Fruit fly (Drosophila melanogaster) whole organism, embryonic: Measurements from ENCODE around the gene CG16753.

Experiments used
- Awh ChIP-seq: fragments of 200-800 bp; sonication (Bioruptor generic); IDR thresholded peaks from 2 replicates; pipeline ENCODE4, ENCODE4 v1.3.6; 2022; ENCODE audit warnings: missing biosample characterization, missing genetic modification characterization
- CG10274 ChIP-seq: fragments of 200-800 bp; sonication (Bioruptor generic); optimal IDR thresholded peaks from 3 replicates; lab custom pipeline; 2017; ENCODE audit warnings: missing biosample characterization, mild to moderate bottlenecking, missing genetic modification characterization
- CG10321 ChIP-seq: fragments of 200-800 bp; sonication (Bioruptor generic); IDR thresholded peaks from 2 replicates; pipeline ENCODE4 v1.3.6; 2022; ENCODE audit warnings: missing biosample characterization, missing genetic modification characterization
- CG12071 ChIP-seq: fragments of 200-800 bp; sonication (Bioruptor generic); optimal IDR thresholded peaks from 3 replicates; lab custom pipeline; 2018; ENCODE audit warnings: missing biosample characterization, mild to moderate bottlenecking, missing genetic modification characterization
- CG12104 ChIP-seq: fragments of 200-800 bp; sonication (Bioruptor generic); optimal IDR thresholded peaks from 3 replicates; lab custom pipeline; 2016; ENCODE audit warnings: missing biosample characterization, missing genetic modification characterization
- CG12155 ChIP-seq: fragments of 200-800 bp; sonication (Bioruptor generic); optimal IDR thresholded peaks from 3 replicates; lab custom pipeline; 2016; ENCODE audit warnings: missing biosample characterization, missing genetic modification characterization
- CG13287 ChIP-seq: fragments of 200-800 bp; sonication (Bioruptor generic); IDR thresholded peaks from 2 replicates; pipeline ENCODE4 v1.3.6; 2022; ENCODE audit warnings: missing biosample characterization, missing genetic modification characterization; ENCODE audit not compliant: partially characterized antibody
- CG13424 ChIP-seq: fragments of 200-800 bp; sonication (Bioruptor generic); optimal IDR thresholded peaks from 2 replicates; lab custom pipeline; 2019; ENCODE audit warnings: missing biosample characterization, mild to moderate bottlenecking, missing genetic modification characterization, moderate library complexity
- CG17568 ChIP-seq: fragments of 200-800 bp; sonication (Bioruptor generic); optimal IDR thresholded peaks from 2 replicates; lab custom pipeline; 2018; ENCODE audit warnings: missing biosample characterization, mild to moderate bottlenecking, missing genetic modification characterization, moderate library complexity
- CG2120 ChIP-seq: fragments of 200-800 bp; sonication (Bioruptor generic); optimal IDR thresholded peaks from 3 replicates; lab custom pipeline; 2016; ENCODE audit warnings: missing biosample characterization, missing genetic modification characterization
- CG33557 ChIP-seq: fragments of 200-800 bp; sonication (Bioruptor generic); optimal IDR thresholded peaks from 2 replicates; lab custom pipeline; 2019; ENCODE audit warnings: missing biosample characterization, mild to moderate bottlenecking, missing genetic modification characterization, moderate library complexity
- CG3847 ChIP-seq: fragments of 200-800 bp; sonication (Bioruptor generic); IDR thresholded peaks from 2 replicates; pipeline ENCODE4 v1.3.6; 2022; ENCODE audit warnings: missing biosample characterization, missing genetic modification characterization
- CG6683 ChIP-seq: fragments of 200-800 bp; sonication (Bioruptor generic); optimal IDR thresholded peaks from 2 replicates; lab custom pipeline; 2017; ENCODE audit warnings: missing biosample characterization, mild to moderate bottlenecking, missing genetic modification characterization, missing genetic modification reagents
- CG6791 ChIP-seq: fragments of 200-800 bp; sonication (Bioruptor generic); IDR thresholded peaks from 3 replicates; pipeline ENCODE4 v1.3.6; 2022; ENCODE audit warnings: missing biosample characterization, missing genetic modification characterization; ENCODE audit not compliant: partially characterized antibody
- CG6813 ChIP-seq: fragments of 200-800 bp; sonication (Bioruptor generic); optimal IDR thresholded peaks from 2 replicates; lab custom pipeline; 2017; ENCODE audit warnings: missing biosample characterization, missing genetic modification characterization, mild to moderate bottlenecking, moderate library complexity, missing genetic modification reagents
- CG7745 ChIP-seq: fragments of 200-800 bp; sonication (Bioruptor generic); optimal IDR thresholded peaks from 2 replicates; lab custom pipeline; 2018; ENCODE audit warnings: missing biosample characterization, mild to moderate bottlenecking, missing genetic modification characterization, moderate library complexity
- D ChIP-seq, 2 experiments: fragments of 200-800 bp in 1 of 2; fragments of >200 bp in 1 of 2; sonication (Bioruptor generic) in 1 of 2; optimal IDR thresholded peaks; 2 replicates in 1 of 2; 3 replicates in 1 of 2; lab custom pipeline; 2017; ENCODE audit warnings: mild to moderate bottlenecking in 1 of 2, missing biosample characterization in 1 of 2, missing genetic modification characterization in 1 of 2, missing genetic modification reagents in 1 of 2
- Dbx ChIP-seq: fragments of 200-800 bp; sonication (Bioruptor generic); IDR thresholded peaks from 3 replicates; pipeline ENCODE4 v1.3.6; 2022; ENCODE audit warnings: missing biosample characterization, missing genetic modification characterization
- Ets97D ChIP-seq: fragments of 200-800 bp; sonication (Bioruptor generic); optimal IDR thresholded peaks from 3 replicates; lab custom pipeline; 2016; ENCODE audit warnings: missing biosample characterization, missing genetic modification characterization
- HLH3B ChIP-seq: fragments of 200-800 bp; sonication (Bioruptor generic); IDR thresholded peaks from 2 replicates; pipeline ENCODE4 v1.3.6; 2022; ENCODE audit warnings: missing biosample characterization, missing genetic modification characterization
- Hand ChIP-seq: fragments of 200-800 bp; sonication (Bioruptor generic); optimal IDR thresholded peaks from 2 replicates; lab custom pipeline; 2017; ENCODE audit warnings: mild to moderate bottlenecking, missing biosample characterization, missing genetic modification reagents, missing genetic modification characterization
- NFAT ChIP-seq: fragments of 200-800 bp; sonication (Bioruptor generic); IDR thresholded peaks from 2 replicates; pipeline ENCODE4 v1.3.6; 2022; ENCODE audit warnings: missing biosample characterization, missing genetic modification characterization
- Pdp1 ChIP-seq, 2 experiments: fragments of 200-800 bp; sonication (Bioruptor generic); optimal IDR thresholded peaks; 3 replicates each; lab custom pipeline; 2016; ENCODE audit warnings: missing biosample characterization in 2 of 2, missing genetic modification characterization in 2 of 2, mild to moderate bottlenecking in 1 of 2, moderate library complexity in 1 of 2
- Spps ChIP-seq: fragments of 200-800 bp; sonication (Bioruptor generic); optimal IDR thresholded peaks from 2 replicates; lab custom pipeline; 2018; ENCODE audit warnings: missing biosample characterization, mild to moderate bottlenecking, missing genetic modification characterization
- Ssrp ChIP-seq: fragments of 200-800 bp; sonication (Bioruptor generic); optimal IDR thresholded peaks from 2 replicates; lab custom pipeline; 2018; ENCODE audit warnings: missing biosample characterization, mild to moderate bottlenecking, missing genetic modification characterization, moderate library complexity
- Xrp1 ChIP-seq: fragments of 200-800 bp; sonication (Bioruptor generic); IDR thresholded peaks from 2 replicates; pipeline ENCODE4 v1.3.6; 2022; ENCODE audit warnings: missing biosample characterization, missing genetic modification characterization
- ara ChIP-seq: fragments of 200-800 bp; sonication (Bioruptor generic); IDR thresholded peaks from 2 replicates; pipeline ENCODE4 v1.3.6; 2022; ENCODE audit warnings: missing biosample characterization, missing genetic modification characterization
- bsh ChIP-seq, 2 experiments: fragments of 200-800 bp; sonication (Bioruptor generic); optimal IDR thresholded peaks; 2 replicates each; lab custom pipeline; 2017 to 2018; ENCODE audit warnings: mild to moderate bottlenecking in 2 of 2, missing biosample characterization in 2 of 2, missing genetic modification characterization in 2 of 2, moderate library complexity in 1 of 2
- chm ChIP-seq: fragments of 200-800 bp; sonication (Bioruptor generic); IDR thresholded peaks from 2 replicates; pipeline ENCODE4 v1.3.6; 2022; ENCODE audit warnings: missing biosample characterization, missing genetic modification characterization
- dati ChIP-seq: fragments of 200-800 bp; sonication (Bioruptor generic); IDR thresholded peaks from 2 replicates; pipeline ENCODE4 v1.3.6; 2022; ENCODE audit warnings: missing biosample characterization, missing genetic modification characterization
- dysf ChIP-seq: fragments of 200-800 bp; sonication (Bioruptor generic); IDR thresholded peaks from 3 replicates; pipeline ENCODE4 v1.3.6; 2022; ENCODE audit warnings: missing biosample characterization, missing genetic modification characterization
- eve ChIP-seq, 2 experiments: fragments of >200 bp; optimal IDR thresholded peaks; 2 replicates each; lab custom pipeline; 2017; ENCODE audit warnings: missing biosample characterization in 2 of 2, missing genetic modification characterization in 2 of 2
- fd64A ChIP-seq: fragments of 200-800 bp; sonication (Bioruptor generic); optimal IDR thresholded peaks from 3 replicates; lab custom pipeline; 2018; ENCODE audit warnings: missing biosample characterization, mild to moderate bottlenecking, missing genetic modification characterization
- ftz-f1 ChIP-seq: fragments of 200-800 bp; sonication (Bioruptor generic); optimal IDR thresholded peaks from 2 replicates; lab custom pipeline; 2016; ENCODE audit warnings: missing biosample characterization, missing genetic modification characterization
- maf-S ChIP-seq: fragments of 200-800 bp; sonication (Bioruptor generic); optimal IDR thresholded peaks from 2 replicates; lab custom pipeline; 2016; ENCODE audit warnings: missing biosample characterization, missing genetic modification characterization
- org-1 ChIP-seq: fragments of 200-800 bp; sonication (Bioruptor generic); optimal IDR thresholded peaks from 2 replicates; lab custom pipeline; 2017; ENCODE audit warnings: missing biosample characterization, missing genetic modification characterization
- otp ChIP-seq: fragments of 200-800 bp; sonication (Bioruptor generic); IDR thresholded peaks from 3 replicates; pipeline ENCODE4, ENCODE4 v1.3.6; 2022; ENCODE audit warnings: missing biosample characterization, missing genetic modification characterization
- pb ChIP-seq: fragments of 200-800 bp; sonication (Bioruptor generic); optimal IDR thresholded peaks from 3 replicates; lab custom pipeline; 2016; ENCODE audit warnings: missing biosample characterization, missing genetic modification characterization
- ranshi ChIP-seq: fragments of 200-800 bp; sonication (Bioruptor generic); IDR thresholded peaks from 2 replicates; pipeline ENCODE4 v1.3.6; 2022; ENCODE audit warnings: missing biosample characterization, missing genetic modification characterization
- salm ChIP-seq: fragments of 200-800 bp; sonication (Bioruptor generic); optimal IDR thresholded peaks from 2 replicates; lab custom pipeline; 2018; ENCODE audit warnings: missing biosample characterization, mild to moderate bottlenecking, missing genetic modification characterization
- seq ChIP-seq: fragments of 200-800 bp; sonication (Bioruptor generic); IDR thresholded peaks from 2 replicates; pipeline ENCODE4 v1.3.6; 2022; ENCODE audit warnings: missing biosample characterization, missing genetic modification characterization
- slou ChIP-seq: fragments of 200-800 bp; sonication (Bioruptor generic); optimal IDR thresholded peaks from 3 replicates; lab custom pipeline; 2016; ENCODE audit warnings: missing biosample characterization, missing genetic modification characterization
- so ChIP-seq: fragments of 200-800 bp; sonication (Bioruptor generic); IDR thresholded peaks from 3 replicates; pipeline ENCODE4 v1.3.6; 2022; ENCODE audit warnings: missing biosample characterization, missing genetic modification characterization
- tap ChIP-seq: fragments of 200-800 bp; optimal IDR thresholded peaks from 3 replicates; lab custom pipeline; 2019; ENCODE audit warnings: missing biosample characterization, mild to moderate bottlenecking, missing genetic modification characterization, moderate library complexity
- tgo ChIP-seq: fragments of 200-800 bp; sonication (Bioruptor generic); IDR thresholded peaks from 3 replicates; pipeline ENCODE4 v1.3.6; 2022; ENCODE audit warnings: missing biosample characterization, missing genetic modification characterization
- tin ChIP-seq: fragments of 200-800 bp; sonication (Bioruptor generic); optimal IDR thresholded peaks from 3 replicates; lab custom pipeline; 2016; ENCODE audit warnings: missing biosample characterization, missing genetic modification characterization
- usp ChIP-seq: fragments of >200 bp; optimal IDR thresholded peaks from 2 replicates; lab custom pipeline; 2017; ENCODE audit warnings: missing biosample characterization, missing genetic modification characterization
- vnd ChIP-seq: fragments of 200-800 bp; sonication (Bioruptor generic); IDR thresholded peaks from 3 replicates; pipeline ENCODE4 v1.3.6; 2022; ENCODE audit warnings: missing biosample characterization, missing genetic modification characterization; ENCODE audit not compliant: partially characterized antibody

CG16753 gene

DNA sequence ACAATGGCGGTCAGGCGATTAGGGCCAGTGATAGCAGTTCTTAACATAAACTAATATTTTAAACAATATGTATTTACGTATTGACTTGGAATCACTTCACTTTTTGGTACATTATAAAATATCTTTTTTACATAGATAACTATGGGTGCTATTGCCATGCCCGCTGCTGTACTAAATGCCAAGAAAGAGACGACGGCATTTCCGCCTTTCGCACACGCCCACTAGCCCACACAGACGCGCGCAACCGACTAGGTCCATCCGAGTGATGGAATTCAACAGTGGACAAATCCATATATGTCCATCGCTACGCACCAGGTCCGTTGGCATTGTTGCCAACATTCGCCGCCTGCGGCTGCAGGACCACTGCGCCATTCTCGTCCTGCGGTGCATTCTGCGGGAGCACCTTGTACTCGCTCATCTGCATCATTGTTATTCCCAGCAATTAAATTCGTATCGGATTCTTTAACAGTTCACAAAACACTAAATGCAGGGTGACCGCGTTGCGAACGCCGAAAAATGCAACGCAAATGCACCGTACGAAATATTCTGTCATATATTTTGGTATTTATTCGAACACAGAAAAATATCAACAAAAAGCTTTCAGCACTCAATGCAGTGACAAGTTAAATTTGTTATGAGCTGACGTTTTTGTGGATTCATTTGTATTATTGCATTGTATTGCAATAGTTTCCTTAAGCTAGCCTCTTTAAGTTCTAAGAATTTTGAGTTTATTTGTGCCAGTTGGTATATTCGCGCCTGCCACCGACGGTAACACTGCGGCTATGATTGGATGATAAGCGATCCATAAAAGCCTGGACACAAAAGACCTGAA is 8.3 kb upstream of the CG16753 start, which contains the start of the genes scramb2 and Sk2 (continued):
- TF ChIP-seq bsh (GFP tag; optimal IDR thresholded peaks at IDR 0.05; lab: Kevin White, UChicago) (peak; percentile 94 to 96), CG13287 (GFP tag; lab: Robert Waterston, UW) (peak; percentile 29), chm (GFP tag; lab: Robert Waterston, UW) (peak; percentile 96), CG3847 (GFP tag; lab: Robert Waterston, UW) (peak; percentile 91), fd64A (peak; percentile 95), ara (GFP tag; lab: Robert Waterston, UW) (peak; percentile 94), org-1 (GFP tag; lab: Kevin White, UChicago) (peak; percentile 92), Ssrp (peak; percentile 92), CG7745 (peak; percentile 7), NFAT (GFP tag; lab: Robert Waterston, UW) (peak; percentile 94), Pdp1 (GFP tag; optimal IDR thresholded peaks at IDR 0.05; lab: Kevin White, UChicago) (peak; percentile 83 to 86), Spps (tag; lab: Kevin White, UChicago) (peak; percentile 89), pb (GFP tag; lab: Kevin White, UChicago) (peak; percentile 73), eve (GFP tag; optimal IDR thresholded peaks at IDR 0.05; lab: Kevin White, UChicago) (no peak), tap (tag; lab: Kevin White, UChicago) (peak; percentile 94), CG6813 (peak; percentile 96), D (optimal IDR thresholded peaks at IDR 0.05; lab: Kevin White, UChicago) (no peak), D (GFP tag; optimal IDR thresholded peaks at IDR 0.05; lab: Kevin White, UChicago) (peak; percentile 95), Xrp1 (GFP tag; lab: Robert Waterston, UW) (peak; percentile 96), CG12155 (GFP tag; lab: Kevin White, UChicago) (peak; percentile 86), Hand (GFP tag; lab: Kevin White, UChicago) (peak; percentile 92), CG10321 (GFP tag; lab: Robert Waterston, UW) (peak; percentile 82), ftz-f1 (GFP tag; lab: Kevin White, UChicago) (peak; percentile 55), CG17568 (GFP tag; lab: Kevin White, UChicago) (peak; percentile 94), CG12071 (peak; percentile 95), dati (GFP tag; lab: Robert Waterston, UW) (peak; percentile 88), CG33557 (GFP tag; lab: Kevin White, UChicago) (peak; percentile 80), usp (no peak), otp (GFP tag; lab: Robert Waterston, UW) (peak; percentile 93), seq (GFP tag; lab: Robert Waterston, UW) (peak; percentile 96), tgo (GFP tag; lab: Robert Waterston, UW) (peak; percentile 94), tin (peak; percentile 95), CG12104 (peak; percentile 93), so (GFP tag; lab: Robert Waterston, UW) (peak; percentile 95; the same call in 2 of the 3 replicates), Awh (GFP tag; lab: Robert Waterston, UW) (peak; percentile 96), ranshi (peak; percentile 95), dysf (peak; percentile 96), salm (peak; percentile 95), Ets97D (peak; percentile 60), CG6683 (peak; percentile 92), Dbx (GFP tag; lab: Robert Waterston, UW) (peak; percentile 94), maf-S (GFP tag; lab: Kevin White, UChicago) (peak; percentile 80), CG13424 (tag; lab: Kevin White, UChicago) (peak; percentile 94), CG10274 (GFP tag; lab: Kevin White, UChicago) (peak; percentile 88), vnd (GFP tag; lab: Robert Waterston, UW) (no peak), CG6791 (GFP tag; lab: Robert Waterston, UW) (no peak), slou (GFP tag; lab: Kevin White, UChicago) (peak; percentile 64), HLH3B (peak; percentile 95), CG2120 (GFP tag; lab: Kevin White, UChicago) (peak; percentile 91)
